Fruit fly (Drosophila melanogaster): Measurements from ENCODE around the gene rept.

- TF ChIP-seq woc (GFP tag; optimal IDR thresholded peaks at IDR 0.05) (no peak), Hr78 (GFP tag; optimal IDR thresholded peaks at IDR 0.05) (no peak), br (GFP tag; optimal IDR thresholded peaks at IDR 0.05) (no peak), CG9705 (GFP tag; optimal IDR thresholded peaks at IDR 0.05) (no peak), usp (GFP tag; optimal IDR thresholded peaks at IDR 0.05) (no peak), dsf (GFP tag; optimal IDR thresholded peaks at IDR 0.05; ENCODE audit: borderline replicate concordance) (no peak), dmrt93B (GFP tag; optimal IDR thresholded peaks at IDR 0.05) (no peak), Abd-B (GFP tag; optimal IDR thresholded peaks at IDR 0.05) (no peak), fru (GFP tag; optimal IDR thresholded peaks at IDR 0.05) (no peak), Hr83 (GFP tag; optimal IDR thresholded peaks at IDR 0.05; ENCODE audit: poor library complexity, severe bottlenecking) (no peak), psq (GFP tag; optimal IDR thresholded peaks at IDR 0.05) (no peak), Hnf4 (GFP tag; optimal IDR thresholded peaks at IDR 0.05) (no peak)
Measured at dm6 chr3L:19280283-19280682, 25.1 kb downstream of the rept start.
